Fruit fly (Drosophila melanogaster) whole organism, embryonic: ENCODE results near the gene CG9673.

Experiments
- Abd-B ChIP-seq: fragments of 200-800 bp; sonication (Bioruptor generic); optimal IDR thresholded peaks from 2 replicates; lab custom pipeline; 2018; ENCODE audit warnings: missing biosample characterization, mild to moderate bottlenecking, missing genetic modification characterization, moderate library complexity
- Bgb ChIP-seq: fragments of 200-800 bp; sonication (Bioruptor generic); IDR thresholded peaks from 2 replicates; pipeline ENCODE4 v1.3.6; 2022; ENCODE audit warnings: missing biosample characterization, missing genetic modification characterization; ENCODE audit not compliant: partially characterized antibody
- BtbVII ChIP-seq: fragments of 200-800 bp; sonication (Bioruptor generic); optimal IDR thresholded peaks from 3 replicates; lab custom pipeline; 2017; ENCODE audit warnings: missing biosample characterization, mild to moderate bottlenecking, missing genetic modification characterization
- CG10565 ChIP-seq: fragments of 200-800 bp; sonication (Bioruptor generic); optimal IDR thresholded peaks from 3 replicates; lab custom pipeline; 2016; ENCODE audit warnings: missing biosample characterization, mild to moderate bottlenecking, missing genetic modification characterization
- CG11398 ChIP-seq: fragments of 200-800 bp; sonication (Bioruptor generic); optimal IDR thresholded peaks from 2 replicates; lab custom pipeline; 2016; ENCODE audit warnings: missing biosample characterization, missing genetic modification characterization
- CG15514 ChIP-seq: fragments of 200-800 bp; sonication (Bioruptor generic); optimal IDR thresholded peaks from 3 replicates; lab custom pipeline; 2017; ENCODE audit warnings: missing biosample characterization, missing genetic modification characterization, mild to moderate bottlenecking, moderate library complexity, missing genetic modification reagents
- CG1602 ChIP-seq: fragments of 200-800 bp; sonication (Bioruptor generic); optimal IDR thresholded peaks from 3 replicates; lab custom pipeline; 2016; ENCODE audit warnings: missing biosample characterization, missing genetic modification characterization
- CG17568 ChIP-seq: fragments of 200-800 bp; sonication (Bioruptor generic); optimal IDR thresholded peaks from 2 replicates; lab custom pipeline; 2018; ENCODE audit warnings: missing biosample characterization, mild to moderate bottlenecking, missing genetic modification characterization, moderate library complexity
- CG17612 ChIP-seq: fragments of 200-800 bp; sonication (Bioruptor generic); IDR thresholded peaks from 2 replicates; pipeline ENCODE4 v1.3.6; 2022; ENCODE audit warnings: missing biosample characterization, missing genetic modification characterization
- CG2129 ChIP-seq: fragments of 200-800 bp; sonication (Bioruptor generic); IDR thresholded peaks from 2 replicates; pipeline ENCODE4 v1.3.6; 2022; ENCODE audit warnings: missing biosample characterization, missing genetic modification characterization; ENCODE audit not compliant: partially characterized antibody
- CG32772 ChIP-seq: fragments of 200-800 bp; sonication (Bioruptor generic); IDR thresholded peaks from 2 replicates; pipeline ENCODE4 v1.3.6; 2022; ENCODE audit warnings: missing biosample characterization, missing genetic modification characterization
- CG3281 ChIP-seq: fragments of 200-800 bp; sonication (Bioruptor generic); optimal IDR thresholded peaks from 3 replicates; lab custom pipeline; 2017; ENCODE audit warnings: missing biosample characterization, mild to moderate bottlenecking, missing genetic modification characterization
- CG34224 ChIP-seq: fragments of 200-800 bp; sonication (Bioruptor generic); IDR thresholded peaks from 3 replicates; pipeline ENCODE4 v1.3.6; 2022; ENCODE audit warnings: missing biosample characterization, missing genetic modification characterization; ENCODE audit not compliant: partially characterized antibody
- CG5953 ChIP-seq: fragments of 200-800 bp; sonication (Bioruptor generic); IDR thresholded peaks from 2 replicates; pipeline ENCODE4 v1.3.6; 2022; ENCODE audit warnings: missing biosample characterization, missing genetic modification characterization
- CG6689 ChIP-seq: fragments of 200-800 bp; sonication (Bioruptor generic); IDR thresholded peaks from 2 replicates; pipeline ENCODE4 v1.3.6; 2022; ENCODE audit warnings: missing biosample characterization, missing genetic modification characterization
- CG7271 ChIP-seq: fragments of 200-800 bp; sonication (Bioruptor generic); optimal IDR thresholded peaks from 2 replicates; lab custom pipeline; 2018; ENCODE audit warnings: missing biosample characterization, mild to moderate bottlenecking, missing genetic modification characterization, moderate library complexity
- CG8089 ChIP-seq: fragments of 200-800 bp; sonication (Bioruptor generic); optimal IDR thresholded peaks from 3 replicates; lab custom pipeline; 2016; ENCODE audit warnings: missing biosample characterization, missing genetic modification characterization
- CHES-1-like ChIP-seq: fragments of 200-800 bp; sonication (Bioruptor generic); optimal IDR thresholded peaks from 2 replicates; lab custom pipeline; 2016; ENCODE audit warnings: missing biosample characterization, missing genetic modification characterization
- CTCF ChIP-seq: fragments of 200-800 bp; sonication (Bioruptor generic); optimal IDR thresholded peaks from 2 replicates; lab custom pipeline; 2017; ENCODE audit warnings: missing biosample characterization, mild to moderate bottlenecking, missing genetic modification characterization, moderate library complexity
- CoRest ChIP-seq: fragments of 200-800 bp; sonication (Bioruptor generic); optimal IDR thresholded peaks from 3 replicates; lab custom pipeline; 2018; ENCODE audit warnings: missing biosample characterization, mild to moderate bottlenecking, missing genetic modification characterization, moderate library complexity
- Dll ChIP-seq: fragments of 200-800 bp; sonication (Bioruptor generic); IDR thresholded peaks from 4 replicates; pipeline ENCODE4 v1.3.6; 2022; ENCODE audit warnings: missing biosample characterization, missing genetic modification characterization; ENCODE audit not compliant: partially characterized antibody
- Gsc ChIP-seq: fragments of 200-800 bp; sonication (Bioruptor generic); IDR thresholded peaks from 2 replicates; pipeline ENCODE4 v1.3.6; 2022; ENCODE audit warnings: missing biosample characterization, missing genetic modification characterization
- Lpt ChIP-seq: fragments of >200 bp; optimal IDR thresholded peaks from 2 replicates; lab custom pipeline; 2018; ENCODE audit warnings: missing biosample characterization, missing genetic modification characterization
- MBD-R2 ChIP-seq: fragments of 200-800 bp; sonication (Bioruptor generic); IDR thresholded peaks from 2 replicates; pipeline ENCODE4 v1.3.6; 2022; ENCODE audit warnings: missing biosample characterization, missing genetic modification characterization
- Med ChIP-seq: fragments of 200-800 bp; sonication (Bioruptor generic); peaks from one replicate; lab custom pipeline; 2016; ENCODE audit warnings: missing biosample characterization, missing genetic modification characterization, mild to moderate bottlenecking, inconsistent platforms, moderate library complexity
- NK7.1 ChIP-seq: fragments of 200-800 bp; sonication (Bioruptor generic); optimal IDR thresholded peaks from 3 replicates; lab custom pipeline; 2016; ENCODE audit warnings: missing biosample characterization, missing genetic modification characterization
- Neu2 ChIP-seq: fragments of 200-800 bp; sonication (Bioruptor generic); optimal IDR thresholded peaks from 3 replicates; lab custom pipeline; 2016; ENCODE audit warnings: missing biosample characterization, missing genetic modification characterization, borderline replicate concordance
- Nf-YC ChIP-seq: fragments of 200-800 bp; optimal IDR thresholded peaks from 3 replicates; lab custom pipeline; 2019; ENCODE audit warnings: missing biosample characterization, mild to moderate bottlenecking, missing genetic modification characterization, moderate library complexity
- Opbp ChIP-seq: fragments of 200-800 bp; sonication (Bioruptor generic); IDR thresholded peaks from 3 replicates; pipeline ENCODE4 v1.3.6; 2022; ENCODE audit warnings: missing biosample characterization, missing genetic modification characterization; ENCODE audit not compliant: partially characterized antibody
- PHDP ChIP-seq: fragments of 200-800 bp; sonication (Bioruptor generic); optimal IDR thresholded peaks from 3 replicates; lab custom pipeline; 2018; ENCODE audit warnings: missing biosample characterization, mild to moderate bottlenecking, missing genetic modification characterization, moderate library complexity
- Ssrp ChIP-seq: fragments of 200-800 bp; sonication (Bioruptor generic); optimal IDR thresholded peaks from 2 replicates; lab custom pipeline; 2018; ENCODE audit warnings: missing biosample characterization, mild to moderate bottlenecking, missing genetic modification characterization, moderate library complexity
- ac ChIP-seq: fragments of 200-800 bp; sonication (Bioruptor generic); optimal IDR thresholded peaks from 3 replicates; lab custom pipeline; 2017; ENCODE audit warnings: missing biosample characterization, mild to moderate bottlenecking, missing genetic modification characterization
- bab2 ChIP-seq: fragments of 200-800 bp; sonication (Bioruptor generic); optimal IDR thresholded peaks from 2 replicates; lab custom pipeline; 2016; ENCODE audit warnings: missing biosample characterization, missing genetic modification characterization
- cad ChIP-seq: fragments of >200 bp; optimal IDR thresholded peaks from 2 replicates; lab custom pipeline; 2017; ENCODE audit warnings: missing biosample characterization, missing genetic modification characterization
- cas ChIP-seq: fragments of 200-800 bp; sonication (Bioruptor generic); IDR thresholded peaks from 2 replicates; pipeline ENCODE4 v1.3.6; 2022; ENCODE audit warnings: missing biosample characterization, missing genetic modification characterization
- croc ChIP-seq: fragments of 200-800 bp; sonication (Bioruptor generic); conservative IDR thresholded peaks from 3 replicates; pipeline ENCODE4 v1.3.6; 2022; ENCODE audit warnings: missing biosample characterization, missing genetic modification characterization
- cwo ChIP-seq: fragments of 200-800 bp; sonication (Bioruptor generic); optimal IDR thresholded peaks from 3 replicates; lab custom pipeline; 2017; ENCODE audit warnings: missing biosample characterization, missing genetic modification characterization, mild to moderate bottlenecking, moderate library complexity, missing genetic modification reagents
- fd64A ChIP-seq: fragments of 200-800 bp; sonication (Bioruptor generic); optimal IDR thresholded peaks from 3 replicates; lab custom pipeline; 2018; ENCODE audit warnings: missing biosample characterization, mild to moderate bottlenecking, missing genetic modification characterization
- gcm2 ChIP-seq: fragments of 200-800 bp; sonication (Bioruptor generic); optimal IDR thresholded peaks from 2 replicates; lab custom pipeline; 2016; ENCODE audit warnings: missing biosample characterization, missing genetic modification characterization
- grau ChIP-seq: fragments of 200-800 bp; optimal IDR thresholded peaks from 3 replicates; lab custom pipeline; 2019; ENCODE audit warnings: missing biosample characterization, mild to moderate bottlenecking, missing genetic modification characterization, moderate library complexity
- gsb ChIP-seq: fragments of 200-800 bp; sonication (Bioruptor generic); IDR thresholded peaks from 2 replicates; pipeline ENCODE4 v1.3.6; 2022; ENCODE audit warnings: missing biosample characterization, missing genetic modification characterization
- her ChIP-seq: fragments of 200-800 bp; sonication (Bioruptor generic); optimal IDR thresholded peaks from 2 replicates; lab custom pipeline; 2016; ENCODE audit warnings: missing biosample characterization, missing genetic modification characterization
- inv ChIP-seq: fragments of 200-800 bp; sonication (Bioruptor generic); IDR thresholded peaks from 2 replicates; pipeline ENCODE4 v1.3.6; 2022; ENCODE audit warnings: missing biosample characterization, missing genetic modification characterization; ENCODE audit not compliant: partially characterized antibody
- jumu ChIP-seq: fragments of 200-800 bp; sonication (Bioruptor generic); optimal IDR thresholded peaks from 3 replicates; lab custom pipeline; 2016; ENCODE audit warnings: missing biosample characterization, missing genetic modification characterization
- kni ChIP-seq: fragments of 200-800 bp; sonication (Bioruptor generic); optimal IDR thresholded peaks from 3 replicates; lab custom pipeline; 2017; ENCODE audit warnings: mild to moderate bottlenecking, missing biosample characterization, missing genetic modification reagents, missing genetic modification characterization
- mirr ChIP-seq: fragments of 200-800 bp; sonication (Bioruptor generic); optimal IDR thresholded peaks from 3 replicates; lab custom pipeline; 2018; ENCODE audit warnings: missing biosample characterization, mild to moderate bottlenecking, missing genetic modification characterization
- mld ChIP-seq: fragments of 200-800 bp; sonication (Bioruptor generic); IDR thresholded peaks from 3 replicates; pipeline ENCODE4 v1.3.6; 2022; ENCODE audit warnings: missing biosample characterization, missing genetic modification characterization; ENCODE audit not compliant: partially characterized antibody
- p53 ChIP-seq: fragments of 200-800 bp; sonication (Bioruptor generic); optimal IDR thresholded peaks from 2 replicates; lab custom pipeline; 2016; ENCODE audit warnings: missing biosample characterization, missing genetic modification characterization
- pho ChIP-seq: fragments of 200-800 bp; sonication (Bioruptor generic); optimal IDR thresholded peaks from 2 replicates; lab custom pipeline; 2016; ENCODE audit warnings: missing biosample characterization, missing genetic modification characterization
- row ChIP-seq: fragments of 200-800 bp; sonication (Bioruptor generic); IDR thresholded peaks from 3 replicates; pipeline ENCODE4 v1.3.6; 2022; ENCODE audit warnings: missing biosample characterization, missing genetic modification characterization
- tup ChIP-seq: fragments of 200-800 bp; sonication (Bioruptor generic); optimal IDR thresholded peaks from 2 replicates; lab custom pipeline; 2016; ENCODE audit warnings: missing biosample characterization, mild to moderate bottlenecking, missing genetic modification characterization, moderate library complexity
- yki ChIP-seq: fragments of >200 bp; optimal IDR thresholded peaks from 3 replicates; lab custom pipeline; 2018

CG9673 gene

dm6 chrX:16683765-16684164 lies 19.9 kb downstream of the CG9673 start, which contains the start of gene Axs (continued):
- TF ChIP-seq CG34224 (GFP tag; lab: Robert Waterston, UW) (0 out of 3 replicates have a peak, but pooled peaks have one; percentile 35), CG1602 (GFP tag; lab: Kevin White, UChicago) (no peak), Dll (GFP tag; lab: Robert Waterston, UW) (peak; percentile 62; the same call in 2 of the 4 replicates), Lpt (GFP tag; lab: Kevin White, UChicago) (no peak), CG8089 (no peak), fd64A (GFP tag; lab: Kevin White, UChicago) (no peak), CG10565 (GFP tag; lab: Kevin White, UChicago) (no peak), Opbp (peak; percentile 84), CTCF (peak; percentile 21), Ssrp (tag; lab: Kevin White, UChicago) (no peak), CG6689 (GFP tag; lab: Robert Waterston, UW) (no peak), Bgb (GFP tag; lab: Robert Waterston, UW) (peak; percentile 85), pho (peak; percentile 1), inv (GFP tag; lab: Robert Waterston, UW) (peak; percentile 67), grau (tag; lab: Kevin White, UChicago) (peak; percentile 38), p53 (GFP tag; lab: Kevin White, UChicago) (peak; percentile 45), Abd-B (GFP tag; lab: Kevin White, UChicago) (peak; percentile 4), CG11398 (no peak), row (peak; percentile 49; the same call in 1 of the 3 replicates), PHDP (tag; lab: Kevin White, UChicago) (no peak), kni (GFP tag; lab: Kevin White, UChicago) (no peak), gcm2 (GFP tag; lab: Kevin White, UChicago) (no peak), cad (GFP tag; lab: Kevin White, UChicago) (no peak), BtbVII (GFP tag; lab: Kevin White, UChicago) (no peak), NK7.1 (GFP tag; lab: Kevin White, UChicago) (no peak), ac (GFP tag; lab: Kevin White, UChicago) (no peak), CoRest (tag; lab: Kevin White, UChicago) (peak; percentile 51), gsb (GFP tag; lab: Robert Waterston, UW) (no peak), CG17568 (no peak), cwo (GFP tag; lab: Kevin White, UChicago) (no peak), mld (GFP tag; lab: Robert Waterston, UW) (peak; percentile 70; the same call in 2 of the 3 replicates), Nf-YC (peak; percentile 9), Neu2 (GFP tag; lab: Kevin White, UChicago) (no peak), CG17612 (GFP tag; lab: Robert Waterston, UW) (no peak), yki (lab: Kevin White, UChicago) (no peak), Med (GFP tag; lab: Kevin White, UChicago) (peak; percentile 89), CG5953 (GFP tag; lab: Robert Waterston, UW) (no peak), CG3281 (GFP tag; lab: Kevin White, UChicago) (no peak), her (GFP tag; lab: Kevin White, UChicago) (no peak), MBD-R2 (peak; percentile 23; the same call in 1 of the 2 replicates), cas (GFP tag; lab: Robert Waterston, UW) (no peak), mirr (GFP tag; lab: Kevin White, UChicago) (no peak), Gsc (GFP tag; lab: Robert Waterston, UW) (no peak), croc (GFP tag; lab: Robert Waterston, UW) (no peak), CG15514 (peak; percentile 44), jumu (GFP tag; lab: Kevin White, UChicago) (peak; percentile 16), CHES-1-like (GFP tag; lab: Kevin White, UChicago) (peak; percentile 53), CG7271 (tag; lab: Kevin White, UChicago) (no peak), tup (GFP tag; lab: Kevin White, UChicago) (no peak), bab2 (GFP tag; lab: Kevin White, UChicago) (no peak), CG2129 (GFP tag; lab: Robert Waterston, UW) (no peak), CG32772 (no peak)
